Worm (Caenorhabditis elegans): Measurements from ENCODE around the gene T13A10.2.
A peak's percentile ranks its signal among the peaks of the same experiment; 100 is the strongest.

The T13A10.2 gene

DNA sequence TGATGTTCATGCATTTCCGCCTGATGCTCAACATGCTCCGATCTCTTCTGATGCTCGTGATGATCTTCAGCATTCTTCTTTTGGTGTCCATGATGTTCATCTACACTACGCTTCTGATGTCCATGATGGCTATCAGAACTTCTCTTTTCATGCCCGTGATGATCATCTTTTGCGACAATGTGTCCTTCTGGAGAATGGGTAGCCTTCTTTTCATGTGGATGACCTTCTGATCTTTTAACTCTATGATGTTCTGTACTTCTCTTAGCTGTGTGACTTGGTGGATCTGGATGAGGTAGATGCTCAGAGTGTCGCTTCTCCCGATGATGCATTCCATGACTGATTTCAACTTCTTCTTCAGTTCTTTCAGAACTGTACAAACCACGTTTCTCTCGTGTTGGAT, 5.9 kb downstream of the T13A10.2 start:
- TF ChIP-seq hlh-4 (tag; optimal IDR thresholded peaks at IDR 0.05) (no peak), nhr-20 (tag; optimal IDR thresholded peaks at IDR 0.05) (no peak), ets-5 (GFP tag; IDR thresholded peaks at IDR 0.05) (no peak), ztf-11 (tag; optimal IDR thresholded peaks at IDR 0.05) (no peak), nhr-19 (GFP tag; conservative IDR thresholded peaks at IDR 0.05) (no peak), snpc-4 (tag; optimal IDR thresholded peaks at IDR 0.05) (no peak), fkh-10 (GFP tag; optimal IDR thresholded peaks at IDR 0.05) (no peak), nhr-47 (tag; optimal IDR thresholded peaks at IDR 0.05) (no peak), zag-1 (tag; optimal IDR thresholded peaks at IDR 0.05) (no peak), irx-1 (tag; optimal IDR thresholded peaks at IDR 0.05) (no peak), ceh-8 (GFP tag; optimal IDR thresholded peaks at IDR 0.05) (no peak), pqm-1 (tag; optimal IDR thresholded peaks at IDR 0.05) (no peak), nhr-85 (tag) (no peak), mep-1 (tag; optimal IDR thresholded peaks at IDR 0.05) (no peak), tbx-2 (tag; optimal IDR thresholded peaks at IDR 0.05) (no peak), pax-3 (tag; optimal IDR thresholded peaks at IDR 0.05) (no peak), unc-86 (tag; optimal IDR thresholded peaks at IDR 0.05) (no peak), nhr-84 (tag; optimal IDR thresholded peaks at IDR 0.05) (no peak)

DNA sequence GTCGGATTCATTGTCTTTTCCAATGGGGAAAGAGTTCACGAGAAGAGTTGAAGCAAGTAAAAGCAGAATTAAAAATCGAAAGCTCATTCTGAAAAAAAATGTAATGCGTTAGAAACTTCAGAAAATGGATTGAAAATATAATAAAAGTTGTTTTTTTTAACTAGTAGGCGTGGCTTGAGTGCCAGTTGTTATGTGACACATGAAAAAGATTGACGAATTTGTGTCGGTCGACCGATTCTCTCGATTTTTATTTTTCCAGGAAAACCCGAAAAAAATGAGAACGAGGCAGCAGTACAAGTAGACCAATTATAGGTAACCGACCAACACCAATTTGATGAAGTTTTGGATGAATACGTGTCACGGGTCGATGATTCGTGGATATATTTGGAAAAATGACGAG, 6.6 kb downstream of the T13A10.2 start, which contains the start of gene nlp-16:
Gene nlp-16 (minus strand): TSS at position 101 of the 400 bp plus-strand sequence.
- TF ChIP-seq nhr-84 (tag; optimal IDR thresholded peaks at IDR 0.05) (no peak), sox-4 (tag; optimal IDR thresholded peaks at IDR 0.05) (no peak), lsy-2 (tag; optimal IDR thresholded peaks at IDR 0.05) (no peak), nhr-28 (tag; optimal IDR thresholded peaks at IDR 0.05) (no peak), ceh-63 (GFP tag; optimal IDR thresholded peaks at IDR 0.05) (no peak), pqm-1 (tag; optimal IDR thresholded peaks at IDR 0.05) (no peak), lin-35 (GFP tag; optimal IDR thresholded peaks at IDR 0.05) (no peak), nhr-90 (tag; optimal IDR thresholded peaks at IDR 0.05; ENCODE audit: poor library complexity) (no peak), aha-1 (tag; optimal IDR thresholded peaks at IDR 0.05) (no peak), mef-2 (tag; optimal IDR thresholded peaks at IDR 0.05) (no peak), unc-98 (GFP tag; IDR thresholded peaks at IDR 0.05) (no peak), fos-1 (tag; optimal IDR thresholded peaks at IDR 0.05) (no peak), fkh-4 (tag; optimal IDR thresholded peaks at IDR 0.05; ENCODE audit: borderline replicate concordance) (no peak), nhr-20 (tag; optimal IDR thresholded peaks at IDR 0.05) (no peak), lin-13 (GFP tag; optimal IDR thresholded peaks at IDR 0.05) (no peak), nhr-85 (tag) (no peak), nhr-71 (tag; optimal IDR thresholded peaks at IDR 0.05) (no peak), ceh-82 (tag; optimal IDR thresholded peaks at IDR 0.05) (no peak), aly-2 (tag; optimal IDR thresholded peaks at IDR 0.05) (no peak)

DNA sequence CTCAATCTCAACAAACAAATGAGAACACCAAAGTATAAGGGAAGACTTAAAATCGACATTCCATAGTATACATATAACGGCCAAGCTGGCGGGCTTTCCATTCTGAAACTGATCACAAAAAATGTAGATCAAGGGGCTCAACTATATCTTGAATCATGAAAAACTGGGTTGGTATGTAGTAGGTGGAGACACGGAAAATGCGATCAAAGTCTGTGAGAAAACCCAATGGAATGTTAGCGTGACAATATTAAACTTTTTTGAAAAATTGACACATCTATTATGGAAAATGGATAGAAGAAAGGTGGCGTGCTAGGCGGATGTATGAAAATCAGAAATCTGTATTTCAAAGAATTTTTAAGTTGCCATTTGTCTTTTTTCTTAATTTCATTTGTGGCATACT, 10.1 kb downstream of the T13A10.2 start, which contains the start of gene srv-28:
Gene srv-28 (minus strand): TSS at position 101 of the 400 bp plus-strand sequence.
- TF ChIP-seq fkh-4 (tag; optimal IDR thresholded peaks at IDR 0.05; ENCODE audit: borderline replicate concordance) (no peak), efl-1 (optimal IDR thresholded peaks at IDR 0.05) (no peak), efl-1 (GFP tag; optimal IDR thresholded peaks at IDR 0.05 in 1 of 2) (peak in 1 of 2 experiments; percentile 2)

DNA sequence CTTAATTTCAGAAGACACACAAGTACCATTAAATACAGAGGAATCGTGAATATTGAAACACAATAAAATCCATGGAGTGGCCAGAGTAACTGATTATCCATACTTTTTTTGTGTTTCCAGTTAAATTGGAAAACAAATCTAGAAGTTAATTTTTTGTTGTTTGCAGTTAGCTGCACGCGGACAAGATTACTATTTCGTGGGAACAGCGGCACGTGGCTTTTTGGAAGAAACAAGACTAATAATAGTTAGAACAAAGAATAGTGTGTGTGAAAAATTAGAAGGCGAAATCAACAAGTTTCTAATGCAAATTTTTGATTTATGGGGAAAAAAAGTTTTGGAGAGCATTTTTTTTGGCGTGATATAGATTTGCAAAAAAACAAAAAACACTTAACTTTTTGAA, 13.4 kb downstream of the T13A10.2 start, which contains the start of gene srv-29:
Gene srv-29 (minus strand): TSS at position 101 of the 400 bp plus-strand sequence.
- TF ChIP-seq zip-4 (GFP tag; optimal IDR thresholded peaks at IDR 0.05) (no peak), xbp-1 (tag; optimal IDR thresholded peaks at IDR 0.05) (no peak), irx-1 (tag; optimal IDR thresholded peaks at IDR 0.05) (no peak), ztf-4 (tag; optimal IDR thresholded peaks at IDR 0.05) (no peak), nhr-237 (tag; optimal IDR thresholded peaks at IDR 0.05) (no peak), C16A3.4 (tag; optimal IDR thresholded peaks at IDR 0.05) (no peak), skn-1 (tag; optimal IDR thresholded peaks at IDR 0.05) (no peak), ceh-63 (GFP tag; optimal IDR thresholded peaks at IDR 0.05) (no peak)
